Fruit fly (Drosophila melanogaster): ENCODE results near the gene Polr2B.

Gene Polr2B

dm6 chr3R:14116088-14116487 is 9.5 kb upstream of the Polr2B start (continued):
- TF ChIP-seq Oaz (GFP tag; IDR thresholded peaks at IDR 0.05) (no peak), CG14050 (GFP tag; IDR thresholded peaks at IDR 0.05) (no peak), exex (tag; optimal IDR thresholded peaks at IDR 0.05) (no peak), CG1647 (GFP tag; optimal IDR thresholded peaks at IDR 0.05) (no peak), CG7271 (tag; optimal IDR thresholded peaks at IDR 0.05) (no peak), CG2129 (GFP tag; IDR thresholded peaks at IDR 0.05; ENCODE audit: partially characterized antibody) (no peak), CG7928 (GFP tag; optimal IDR thresholded peaks at IDR 0.05) (no peak), Dad (GFP tag; optimal IDR thresholded peaks at IDR 0.05) (no peak), CkIIα-i1 (GFP tag; IDR thresholded peaks at IDR 0.05) (no peak), CG4360 (GFP tag; IDR thresholded peaks at IDR 0.05) (no peak), CG2199 (GFP tag; IDR thresholded peaks at IDR 0.05) (no peak), yki (optimal IDR thresholded peaks at IDR 0.05) (no peak), sens (GFP tag) (peak; percentile 80), Six4 (GFP tag; optimal IDR thresholded peaks at IDR 0.05) (no peak), CG9797 (GFP tag; optimal IDR thresholded peaks at IDR 0.05) (no peak), bcd (GFP tag; optimal IDR thresholded peaks at IDR 0.05) (no peak), gsb-n (tag; optimal IDR thresholded peaks at IDR 0.05) (no peak), nom (GFP tag; optimal IDR thresholded peaks at IDR 0.05) (no peak), Atf-2 (GFP tag; optimal IDR thresholded peaks at IDR 0.05) (no peak), CG8388 (GFP tag; optimal IDR thresholded peaks at IDR 0.05) (no peak), ase (GFP tag; IDR thresholded peaks at IDR 0.05) (no peak), bbx (GFP tag; IDR thresholded peaks at IDR 0.05; ENCODE audit: partially characterized antibody) (no peak), salm (tag; optimal IDR thresholded peaks at IDR 0.05) (no peak), Doc2 (GFP tag; IDR thresholded peaks at IDR 0.05) (no peak)

- TF ChIP-seq eve (GFP tag; optimal IDR thresholded peaks at IDR 0.05) = no peak
- no peak for TF ChIP-seq wor (GFP tag; IDR thresholded peaks at IDR 0.05)
- TF ChIP-seq Med (GFP tag) = peak; percentile 19
Observed at dm6 chr3R:14118350-14118749, 7.2 kb upstream of the Polr2B start, which contains the start of gene Kif19A. Kif19A (minus strand) TSS chr3R:14118450.

- TF ChIP-seq bcd (GFP tag; optimal IDR thresholded peaks at IDR 0.05) = peak; percentile 59
- TF ChIP-seq sens-2 (GFP tag; IDR thresholded peaks at IDR 0.05) = no peak
- peak; percentile 71; the same call in 2 of the 3 replicates for TF ChIP-seq zfh1 (GFP tag; IDR thresholded peaks at IDR 0.05)
- peak; percentile 59 for TF ChIP-seq CG32532 (GFP tag; IDR thresholded peaks at IDR 0.05)
- TF ChIP-seq pum (GFP tag; optimal IDR thresholded peaks at IDR 0.05) = peak; percentile 45
- TF ChIP-seq CG17568 (GFP tag; optimal IDR thresholded peaks at IDR 0.05) = peak; percentile 2
- TF ChIP-seq Fer1 (GFP tag; optimal IDR thresholded peaks at IDR 0.05) = peak; percentile 58
- TF ChIP-seq CG17802 (tag; optimal IDR thresholded peaks at IDR 0.05) = peak; percentile 11
- peak; percentile 75 for TF ChIP-seq CG9797 (GFP tag; optimal IDR thresholded peaks at IDR 0.05)
- peak; percentile 28; the same call in 1 of the 2 replicates for TF ChIP-seq Awh (GFP tag; IDR thresholded peaks at IDR 0.05)
- no peak for TF ChIP-seq Kr (GFP tag; optimal IDR thresholded peaks at IDR 0.05)
- TF ChIP-seq sim (GFP tag; IDR thresholded peaks at IDR 0.05) = 0 out of 2 replicates have a peak, but pooled peaks have one; percentile 19
- TF ChIP-seq cato (GFP tag; optimal IDR thresholded peaks at IDR 0.05; ENCODE audit: borderline replicate concordance) = peak; percentile 46
- no peak for TF ChIP-seq CG2129 (GFP tag; IDR thresholded peaks at IDR 0.05; ENCODE audit: partially characterized antibody)
- peak; percentile 79 for TF ChIP-seq CG2120 (GFP tag; optimal IDR thresholded peaks at IDR 0.05)
- TF ChIP-seq CG10274 (GFP tag; optimal IDR thresholded peaks at IDR 0.05) = no peak
- no peak for TF ChIP-seq prd (optimal IDR thresholded peaks at IDR 0.05)
- peak; percentile 76 for TF ChIP-seq prd (GFP tag; IDR thresholded peaks at IDR 0.05)
- TF ChIP-seq CG14050 (GFP tag; IDR thresholded peaks at IDR 0.05) = peak; percentile 40; the same call in 1 of the 3 replicates
- TF ChIP-seq CG31441 (GFP tag; IDR thresholded peaks at IDR 0.05) = peak; percentile 71
- TF ChIP-seq CG33213 (GFP tag; optimal IDR thresholded peaks at IDR 0.05) = peak; percentile 29
- peak; percentile 33 for TF ChIP-seq CG8944 (GFP tag; optimal IDR thresholded peaks at IDR 0.05)
- peak; percentile 24 for TF ChIP-seq MESR4 (GFP tag; optimal IDR thresholded peaks at IDR 0.05)
- TF ChIP-seq Hmx (GFP tag; optimal IDR thresholded peaks at IDR 0.05) = peak; percentile 38
- peak; percentile 57 for TF ChIP-seq CG18476 (GFP tag; optimal IDR thresholded peaks at IDR 0.05)
- peak; percentile 54 for TF ChIP-seq CG12104 (GFP tag; optimal IDR thresholded peaks at IDR 0.05)
- TF ChIP-seq ci (GFP tag; IDR thresholded peaks at IDR 0.05) = no peak; the same call in 2 of the 3 replicates
Observed at dm6 chr3R:14122347-14122812, 3.2 kb upstream of the Polr2B start, which contains the start of the genes Abi and twf. Abi (minus strand) TSS chr3R:14122420. twf (plus strand) TSS chr3R:14122654.

Measured in whole organism, embryonic.